Fruit fly (Drosophila melanogaster) ovary, adult (tissue): ENCODE data around the gene TfIIFbeta.

Experiments
- CG17801 ChIP-seq: fragments of 200-800 bp; optimal IDR thresholded peaks from 2 replicates; lab custom pipeline; 2019; ENCODE audit warnings: missing biosample characterization, mild to moderate bottlenecking, missing genetic modification characterization, moderate library complexity; ENCODE audit not compliant: partially characterized antibody

TfIIFbeta gene

dm6 chr3R:10767526-10767925 is at the start of gene TfIIFbeta:
TSS of gene TfIIFbeta (minus strand) at chr3R:10767804.
- no peak for TF ChIP-seq CG17801

- TF ChIP-seq CG17801 = no peak
These were observed 47.4 kb upstream of the TfIIFbeta start, which contains the start of the genes CG14693 and TTLL15 for dm6 chr3R:10815032-10815431. TSS of gene CG14693 (minus strand) at chr3R:10815047. TSS of gene TTLL15 (plus strand) at chr3R:10815288.

dm6 chr3R:10803855-10804254 is 36.3 kb upstream of the TfIIFbeta start, which contains the start of gene CG14692:
TSS of gene CG14692 (minus strand) at chr3R:10803955.
- no peak for TF ChIP-seq CG17801

- TF ChIP-seq CG17801 = no peak
These were observed 25.0 kb upstream of the TfIIFbeta start, which contains the start of gene CG14687 for dm6 chr3R:10792604-10793003. TSS of gene CG14687 (plus strand) at chr3R:10792904.

- TF ChIP-seq CG17801 = peak; percentile 54
These were observed 20.6 kb upstream of the TfIIFbeta start, which contains the start of the genes Art1 and Mcm5 for dm6 chr3R:10788186-10788585. TSS of gene Art1 (minus strand) at chr3R:10788226. TSS of gene Mcm5 (plus strand) at chr3R:10788524.

dm6 chr3R:10784058-10784499 is 16.5 kb upstream of the TfIIFbeta start, which contains the start of the genes mRpL37 and Rbp1:
TSS of gene mRpL37 (minus strand) at chr3R:10784092.
TSS of gene Rbp1 (plus strand) at chr3R:10784383.
- TF ChIP-seq CG17801 = peak; percentile 73

dm6 chr3R:10782167-10782566 is 14.6 kb upstream of the TfIIFbeta start, which contains the start of gene CG42633:
TSS of gene CG42633 (minus strand) at chr3R:10782267.
- TF ChIP-seq CG17801 = no peak

dm6 chr3R:10780161-10780560 is 12.6 kb upstream of the TfIIFbeta start:
- TF ChIP-seq CG17801 = no peak

dm6 chr3R:10779269-10779668 is 11.7 kb upstream of the TfIIFbeta start, which contains the start of gene Desi:
TSS of gene Desi (plus strand) at chr3R:10779569.
- no peak for TF ChIP-seq CG17801

- no peak for TF ChIP-seq CG17801
These were observed 10.5 kb upstream of the TfIIFbeta start for dm6 chr3R:10778151-10778550.

dm6 chr3R:10777274-10777673 is 9.7 kb upstream of the TfIIFbeta start, which contains the start of the genes CG45076, CG45078 and fau:
TSS of gene CG45076 (minus strand) at chr3R:10777374.
TSS of gene CG45078 (minus strand) at chr3R:10777374.
TSS of gene fau (minus strand) at chr3R:10777374.
- TF ChIP-seq CG17801 = no peak

dm6 chr3R:10776047-10776659 is 8.5 kb upstream of the TfIIFbeta start:
- no peak for TF ChIP-seq CG17801

- no peak for TF ChIP-seq CG17801
These were observed 7.6 kb upstream of the TfIIFbeta start for dm6 chr3R:10775246-10775645.

dm6 chr3R:10761980-10762379 is 5.6 kb downstream of the TfIIFbeta start:
- peak; percentile 4 for TF ChIP-seq CG17801

dm6 chr3R:10760966-10761855 is 6.4 kb downstream of the TfIIFbeta start, which contains the start of the genes MED7 and Cap-H2:
TSS of gene MED7 (minus strand) at chr3R:10761032.
TSS of gene Cap-H2 (plus strand) at chr3R:10761310.
- TF ChIP-seq CG17801 = peak; percentile 63

dm6 chr3R:10759348-10759847 is 8.2 kb downstream of the TfIIFbeta start, which contains the start of gene CG31272:
TSS of gene CG31272 (minus strand) at chr3R:10759398.
- TF ChIP-seq CG17801 = no peak
